Worm (Caenorhabditis elegans): ENCODE measurements around the gene acr-23.

DNA sequence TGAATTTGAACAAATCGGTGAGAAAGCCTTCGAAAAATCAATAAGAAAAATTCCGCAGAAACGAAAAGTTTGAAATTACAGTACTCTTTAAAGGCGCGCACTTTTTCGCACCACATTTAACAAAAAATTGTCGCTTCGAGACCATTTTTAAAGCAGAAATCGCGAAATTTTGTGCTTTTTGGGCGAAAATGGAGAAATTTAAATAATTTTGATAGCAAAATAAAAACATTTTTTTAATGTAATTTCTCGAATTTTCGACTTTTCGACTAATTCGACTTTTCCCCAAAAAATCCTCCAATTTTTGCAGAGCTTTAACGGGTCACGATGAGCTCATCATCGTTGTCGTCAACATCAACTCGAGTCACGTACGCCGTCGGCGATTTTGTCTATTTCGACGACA lies 45.3 kb upstream of the acr-23 start, which contains the start of gene lin-40:
- no peak for TF ChIP-seq nhr-25 (tag; optimal IDR thresholded peaks at IDR 0.05; ENCODE audit: borderline replicate concordance, insufficient read depth)
- no peak for TF ChIP-seq ama-1 (optimal IDR thresholded peaks at IDR 0.05)
- no peak for TF ChIP-seq lir-3 (tag; optimal IDR thresholded peaks at IDR 0.05)
- TF ChIP-seq nhr-77 (tag; optimal IDR thresholded peaks at IDR 0.05), result no peak
- TF ChIP-seq F49E8.2 (tag; optimal IDR thresholded peaks at IDR 0.05; ENCODE audit: borderline replicate concordance), result no peak
- no peak for TF ChIP-seq jun-1 (tag; optimal IDR thresholded peaks at IDR 0.05)
- TF ChIP-seq zag-1 (tag; optimal IDR thresholded peaks at IDR 0.05), result no peak
- TF ChIP-seq lin-39 (tag; optimal IDR thresholded peaks at IDR 0.05), result no peak

Data from whole organism, L4 larva.